Fruit fly (Drosophila melanogaster): Measurements from ENCODE around the gene AdipoR.

Gene AdipoR

dm6 chr3R:22590668-22591275, 43.1 kb upstream of the AdipoR start (continued):
- TF ChIP-seq gsb-n (tag; optimal IDR thresholded peaks at IDR 0.05) (peak; percentile 80), CG10565 (GFP tag; optimal IDR thresholded peaks at IDR 0.05) (no peak), Antp (GFP tag; optimal IDR thresholded peaks at IDR 0.05) (peak; percentile 41), yki (optimal IDR thresholded peaks at IDR 0.05) (no peak), CG1529 (GFP tag; optimal IDR thresholded peaks at IDR 0.05) (peak; percentile 71), H2.0 (GFP tag; IDR thresholded peaks at IDR 0.05) (no peak), CG4424 (GFP tag; optimal IDR thresholded peaks at IDR 0.05) (peak; percentile 57), CG1603 (tag; optimal IDR thresholded peaks at IDR 0.05) (peak; percentile 36), HLH54F (GFP tag; optimal IDR thresholded peaks at IDR 0.05) (peak; percentile 13), sens (GFP tag) (peak; percentile 96), Dad (GFP tag; optimal IDR thresholded peaks at IDR 0.05) (no peak), fu2 (GFP tag; optimal IDR thresholded peaks at IDR 0.05) (no peak), CrebB (tag; optimal IDR thresholded peaks at IDR 0.05) (no peak), CG18476 (GFP tag; optimal IDR thresholded peaks at IDR 0.05) (peak; percentile 37), NC2α (GFP tag; optimal IDR thresholded peaks at IDR 0.05) (peak; percentile 56), dm (GFP tag; optimal IDR thresholded peaks at IDR 0.05) (peak; percentile 9), E2f1 (GFP tag; IDR thresholded peaks at IDR 0.05) (no peak), CG32532 (GFP tag; IDR thresholded peaks at IDR 0.05) (no peak), CG5180 (GFP tag; optimal IDR thresholded peaks at IDR 0.05) (peak; percentile 38), HmgD (GFP tag; optimal IDR thresholded peaks at IDR 0.05) (no peak), Optix (GFP tag; IDR thresholded peaks at IDR 0.05) (no peak), Meics (GFP tag; optimal IDR thresholded peaks at IDR 0.05) (peak; percentile 12), Fer1 (GFP tag; optimal IDR thresholded peaks at IDR 0.05) (no peak), chif (GFP tag; optimal IDR thresholded peaks at IDR 0.05) (peak; percentile 41 to 42), Hey (tag; optimal IDR thresholded peaks at IDR 0.05) (no peak), CkIIα-i1 (GFP tag; IDR thresholded peaks at IDR 0.05) (no peak), Myb (GFP tag; optimal IDR thresholded peaks at IDR 0.05) (no peak), ind (GFP tag; optimal IDR thresholded peaks at IDR 0.05) (peak; percentile 18), corto (GFP tag; optimal IDR thresholded peaks at IDR 0.05) (no peak), cad (GFP tag; optimal IDR thresholded peaks at IDR 0.05) (no peak), otp (GFP tag; IDR thresholded peaks at IDR 0.05) (0 out of 3 replicates have a peak, but pooled peaks have one; percentile 10), CG1233 (GFP tag; optimal IDR thresholded peaks at IDR 0.05) (peak; percentile 41), tup (GFP tag; optimal IDR thresholded peaks at IDR 0.05) (no peak), CG17568 (GFP tag; optimal IDR thresholded peaks at IDR 0.05) (no peak), CG31388 (GFP tag; optimal IDR thresholded peaks at IDR 0.05) (no peak), ro (GFP tag; IDR thresholded peaks at IDR 0.05) (no peak), CG10147 (GFP tag; optimal IDR thresholded peaks at IDR 0.05) (peak; percentile 30), Chrac-16 (GFP tag; optimal IDR thresholded peaks at IDR 0.05) (peak; percentile 12), hbn (GFP tag; IDR thresholded peaks at IDR 0.05; ENCODE audit: partially characterized antibody) (no peak), CG7928 (GFP tag; optimal IDR thresholded peaks at IDR 0.05) (no peak), Gug (GFP tag; IDR thresholded peaks at IDR 0.05) (no peak), B-H2 (GFP tag; optimal IDR thresholded peaks at IDR 0.05) (no peak), CG10462 (GFP tag; optimal IDR thresholded peaks at IDR 0.05) (peak; percentile 29), Dfd (GFP tag; optimal IDR thresholded peaks at IDR 0.05) (no peak), ac (GFP tag; optimal IDR thresholded peaks at IDR 0.05) (peak; percentile 1), CG16779 (GFP tag; IDR thresholded peaks at IDR 0.05) (no peak), CG11695 (GFP tag; IDR thresholded peaks at IDR 0.05) (no peak), CG10267 (tag; optimal IDR thresholded peaks at IDR 0.05) (peak; percentile 65), bab2 (GFP tag; optimal IDR thresholded peaks at IDR 0.05) (peak; percentile 51), CG12391 (tag; optimal IDR thresholded peaks at IDR 0.05) (peak; percentile 73), CG17802 (tag; optimal IDR thresholded peaks at IDR 0.05) (peak; percentile 12), D19A (tag; optimal IDR thresholded peaks at IDR 0.05) (peak; percentile 73)
